Worm (Caenorhabditis elegans): Measurements from ENCODE around the gene C54G7.1.

The C54G7.1 gene

DNA sequence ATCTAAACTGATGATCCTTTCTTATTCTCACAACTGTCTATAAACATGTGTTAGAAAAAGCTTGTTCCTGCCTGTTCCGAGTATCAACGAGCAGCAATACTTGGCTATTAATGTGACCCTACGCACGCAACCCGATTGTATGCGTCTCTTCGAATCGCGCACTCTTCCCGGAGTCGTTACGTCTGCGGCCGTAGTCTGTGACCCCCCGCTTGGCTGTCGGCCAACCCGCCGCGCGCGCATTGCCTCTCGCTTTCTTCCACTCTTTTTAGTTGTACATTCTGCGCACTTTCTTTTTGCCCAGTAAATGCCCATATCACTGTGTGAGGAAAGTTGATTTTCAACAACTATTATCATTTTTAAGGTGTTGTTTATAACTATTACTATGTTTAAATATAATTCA, 48.1 kb downstream of the C54G7.1 start (continued):
- peak; percentile 37 for TF ChIP-seq nfya-1 (tag; optimal IDR thresholded peaks at IDR 0.05)
- no peak for TF ChIP-seq unc-3 (GFP tag; conservative IDR thresholded peaks at IDR 0.05)
- no peak for TF ChIP-seq unc-3 (tag; optimal IDR thresholded peaks at IDR 0.05)
- no peak for TF ChIP-seq lim-6 (tag; optimal IDR thresholded peaks at IDR 0.05)
- TF ChIP-seq sox-4 (tag; optimal IDR thresholded peaks at IDR 0.05), result no peak
- no peak for TF ChIP-seq gmeb-2 (tag; optimal IDR thresholded peaks at IDR 0.05)
- no peak for TF ChIP-seq dmd-4 (tag; optimal IDR thresholded peaks at IDR 0.05; ENCODE audit: borderline replicate concordance)
- TF ChIP-seq ceh-24 (tag; optimal IDR thresholded peaks at IDR 0.05), result no peak
- peak; percentile 30 for TF ChIP-seq rnt-1 (tag; optimal IDR thresholded peaks at IDR 0.05)
- peak; percentile 22 for TF ChIP-seq ceh-14 (tag; optimal IDR thresholded peaks at IDR 0.05)
- no peak for TF ChIP-seq elt-4 (tag; optimal IDR thresholded peaks at IDR 0.05)
- no peak for TF ChIP-seq C38D4.7 (GFP tag; optimal IDR thresholded peaks at IDR 0.05)
- no peak for TF ChIP-seq ceh-45 (GFP tag; IDR thresholded peaks at IDR 0.05)
- TF ChIP-seq zip-5 (tag; optimal IDR thresholded peaks at IDR 0.05), result no peak
- peak; percentile 10 for TF ChIP-seq hlh-30 (tag; optimal IDR thresholded peaks at IDR 0.05; ENCODE audit: insufficient read depth)
- no peak for TF ChIP-seq npax-4 (tag; optimal IDR thresholded peaks at IDR 0.05)
- no peak for TF ChIP-seq pha-4 (tag; optimal IDR thresholded peaks at IDR 0.05)
- TF ChIP-seq fkh-6 (tag; optimal IDR thresholded peaks at IDR 0.05), result peak; percentile 43
- TF ChIP-seq ceh-6 (GFP tag; optimal IDR thresholded peaks at IDR 0.05), result no peak
- peak; percentile 9 for TF ChIP-seq pag-3 (tag; optimal IDR thresholded peaks at IDR 0.05; ENCODE audit: borderline replicate concordance)
- TF ChIP-seq eyg-1 (tag; optimal IDR thresholded peaks at IDR 0.05), result peak; percentile 2
- no peak for TF ChIP-seq ceh-30 (tag; optimal IDR thresholded peaks at IDR 0.05)
- no peak for TF ChIP-seq lin-11 (tag; optimal IDR thresholded peaks at IDR 0.05)
- no peak for TF ChIP-seq nhr-11 (tag; optimal IDR thresholded peaks at IDR 0.05)
- no peak for TF ChIP-seq mec-3 (tag; optimal IDR thresholded peaks at IDR 0.05; ENCODE audit: borderline replicate concordance)
- TF ChIP-seq ttx-3 (tag; optimal IDR thresholded peaks at IDR 0.05), result no peak
- TF ChIP-seq fkh-10 (GFP tag; optimal IDR thresholded peaks at IDR 0.05), result no peak
- peak; percentile 85 for TF ChIP-seq ref-2 (tag; optimal IDR thresholded peaks at IDR 0.05)
- peak; percentile 28 for TF ChIP-seq pha-2 (tag; optimal IDR thresholded peaks at IDR 0.05)
- TF ChIP-seq hlh-15 (tag; optimal IDR thresholded peaks at IDR 0.05), result no peak
- TF ChIP-seq ztf-16 (tag; optimal IDR thresholded peaks at IDR 0.05), result no peak

DNA sequence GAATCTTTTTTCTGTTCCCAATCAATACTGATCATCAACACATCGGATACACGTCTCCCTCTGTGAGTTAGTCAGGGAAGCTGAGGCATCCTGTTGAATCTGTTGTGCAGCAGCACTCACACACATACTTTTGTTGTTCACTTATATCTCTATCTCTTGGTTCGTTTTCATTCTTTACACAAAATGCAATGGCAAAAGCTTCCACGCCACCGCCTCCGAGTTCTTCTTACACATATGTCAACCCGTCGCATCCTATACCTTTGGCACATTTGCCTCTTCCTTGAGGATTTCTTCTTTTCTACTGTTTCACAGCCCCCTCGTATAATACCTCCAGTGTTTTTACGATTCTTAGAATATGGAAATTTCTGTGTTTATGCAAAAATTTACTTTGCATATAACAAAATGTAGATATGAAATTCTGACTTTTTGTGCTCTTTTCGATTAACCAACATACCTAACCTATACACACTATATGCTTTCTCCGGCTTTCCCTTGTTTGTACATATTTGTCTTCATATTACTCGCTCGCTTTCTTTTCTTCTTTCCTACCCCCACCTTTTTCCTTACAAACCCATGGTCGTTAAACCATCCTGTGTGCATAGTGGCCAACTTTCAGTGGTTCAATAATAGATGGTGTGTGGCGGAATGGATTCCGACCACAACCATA, 48.9 kb downstream of the C54G7.1 start, which contains the start of gene unc-97:
unc-97 (plus strand) TSS at position 617 of the 667 bp plus-strand sequence.
- TF ChIP-seq nhr-232 (tag; optimal IDR thresholded peaks at IDR 0.05), result no peak
- no peak for TF ChIP-seq ceh-14 (tag; optimal IDR thresholded peaks at IDR 0.05)
- TF ChIP-seq fkh-10 (GFP tag; optimal IDR thresholded peaks at IDR 0.05), result no peak
- TF ChIP-seq unc-55 (GFP tag; optimal IDR thresholded peaks at IDR 0.05), result peak; percentile 36
- peak; percentile 33 for TF ChIP-seq rnt-1 (tag; optimal IDR thresholded peaks at IDR 0.05)
- TF ChIP-seq nfya-1 (tag; optimal IDR thresholded peaks at IDR 0.05), result no peak
- TF ChIP-seq pros-1 (tag; optimal IDR thresholded peaks at IDR 0.05), result no peak
- no peak for TF ChIP-seq elt-4 (tag; optimal IDR thresholded peaks at IDR 0.05)
- peak; percentile 40 for TF ChIP-seq ceh-18 (tag; optimal IDR thresholded peaks at IDR 0.05)
- TF ChIP-seq dmd-4 (tag; optimal IDR thresholded peaks at IDR 0.05; ENCODE audit: borderline replicate concordance), result no peak

Data from whole organism, late embryonic.